Fruit fly (Drosophila melanogaster) S2 (cell line): ENCODE data around the gene CG14854.

Source experiments
- CG8478 ChIP-seq: fragments of >200 bp; optimal IDR thresholded peaks from 2 replicates; lab custom pipeline; 2018
- CTCF ChIP-seq, 2 experiments: fragments of >200 bp; optimal IDR thresholded peaks; 2 replicates each; lab custom pipeline; 2018

CG14854 gene

dm6 chr3R:14559954-14560353 lies at the start of gene CG14854:
CG14854 (minus strand) TSS chr3R:14560054.
- TF ChIP-seq CG8478 (no peak), CTCF (optimal IDR thresholded peaks at IDR 0.05; lab: Kevin White, UChicago) (no peak)

- TF ChIP-seq CG8478 (no peak), CTCF (optimal IDR thresholded peaks at IDR 0.05; lab: Kevin White, UChicago) (no peak)
These were observed 49.2 kb upstream of the CG14854 start, which contains the start of gene CG14853 for dm6 chr3R:14608892-14609692. CG14853 (plus strand) TSS chr3R:14609642.

DNA sequence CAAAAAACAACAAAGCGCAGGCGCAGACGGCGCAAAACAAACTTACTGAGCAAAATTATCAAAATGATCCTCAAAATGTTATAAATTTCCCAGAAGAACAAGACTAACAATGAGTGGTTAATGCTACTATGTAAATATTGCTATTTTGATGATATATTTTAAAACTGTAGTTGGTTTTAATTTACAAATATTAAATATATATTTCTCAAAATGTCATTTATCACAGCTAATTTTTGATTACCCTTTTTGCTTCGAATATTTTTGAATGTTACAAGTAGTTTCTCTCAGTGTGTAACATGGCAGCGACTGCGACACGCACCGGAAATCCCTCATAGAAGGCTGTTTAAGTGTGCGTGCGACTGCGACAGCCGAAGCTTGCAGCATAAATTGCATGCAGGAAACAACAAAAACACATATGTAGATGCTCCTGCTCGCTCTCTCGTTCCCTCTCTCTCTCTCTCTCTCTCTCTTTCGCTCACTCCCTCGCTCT lies 38.1 kb upstream of the CG14854 start:
- TF ChIP-seq CG8478 (no peak), CTCF (optimal IDR thresholded peaks at IDR 0.05; lab: Kevin White, UChicago) (no peak)

dm6 chr3R:14590753-14591535 lies 31.1 kb upstream of the CG14854 start:
- TF ChIP-seq CG8478 (no peak), CTCF (optimal IDR thresholded peaks at IDR 0.05; lab: Kevin White, UChicago) (no peak)

DNA sequence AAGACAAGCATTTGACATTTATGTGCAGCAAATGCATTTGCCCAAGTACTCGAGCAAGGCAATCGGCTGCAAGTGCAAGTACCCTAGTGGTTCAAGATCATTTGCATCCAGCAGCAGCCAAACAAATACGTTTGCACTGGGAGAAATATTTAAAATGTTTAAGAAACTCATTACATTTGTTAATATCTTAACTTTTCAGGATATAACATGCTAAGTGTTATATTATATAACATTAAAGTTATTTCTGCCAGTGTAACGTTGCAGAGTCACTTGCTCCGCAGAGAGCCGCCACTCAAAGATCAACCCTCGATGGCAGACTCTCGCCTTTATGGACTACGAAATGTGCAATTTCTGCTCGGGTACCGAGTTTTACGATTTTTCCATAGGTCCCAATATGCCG lies 29.6 kb upstream of the CG14854 start:
- TF ChIP-seq CTCF (optimal IDR thresholded peaks at IDR 0.05; lab: Kevin White, UChicago) = no peak
- TF ChIP-seq CG8478 = no peak

- TF ChIP-seq CG8478 = no peak
- no peak for TF ChIP-seq CTCF (optimal IDR thresholded peaks at IDR 0.05; lab: Kevin White, UChicago)
These were observed 26.9 kb upstream of the CG14854 start for dm6 chr3R:14586480-14587443.

DNA sequence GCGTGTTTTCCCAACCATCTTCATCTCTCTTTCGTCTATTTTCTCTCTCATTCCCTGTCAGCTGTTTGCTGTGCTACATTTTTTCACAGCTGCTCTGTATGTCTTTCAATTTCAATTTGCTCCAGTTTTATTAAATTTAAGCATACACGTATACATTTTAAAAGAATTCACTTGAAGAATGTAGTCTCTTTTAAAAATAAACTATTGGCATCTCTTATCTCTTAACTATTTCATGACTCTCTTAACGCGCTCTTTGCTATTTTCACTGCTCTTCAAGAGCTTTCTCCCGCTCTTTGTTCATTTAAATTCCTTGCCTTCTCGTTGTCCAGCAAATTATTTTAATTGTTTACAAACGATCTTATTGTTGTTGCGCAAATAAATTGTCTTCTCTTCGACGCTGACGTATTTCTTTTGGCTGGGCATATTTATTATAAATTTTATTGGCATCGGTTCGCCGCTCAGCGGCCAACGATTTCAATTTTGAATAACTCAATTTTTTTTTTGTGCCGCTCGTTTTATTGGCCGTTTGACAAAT lies 20.3 kb upstream of the CG14854 start:
- TF ChIP-seq CTCF (optimal IDR thresholded peaks at IDR 0.05; lab: Kevin White, UChicago) (no peak), CG8478 (no peak)

- TF ChIP-seq CG8478 (no peak), CTCF (optimal IDR thresholded peaks at IDR 0.05; lab: Kevin White, UChicago) (no peak)
These were observed 18.1 kb upstream of the CG14854 start for dm6 chr3R:14577803-14578493.

dm6 chr3R:14576692-14577646 lies 17.1 kb upstream of the CG14854 start, which contains the start of gene stumps:
stumps (plus strand) TSS chr3R:14577217.
- peak; percentile 76 to 81 for TF ChIP-seq CTCF (optimal IDR thresholded peaks at IDR 0.05; lab: Kevin White, UChicago)
- TF ChIP-seq CG8478 = no peak

dm6 chr3R:14576511-14576691 lies 16.5 kb upstream of the CG14854 start, which contains the start of gene CG44094:
CG44094 (minus strand) TSS chr3R:14576611.
- TF ChIP-seq CG8478 = no peak
- no peak for TF ChIP-seq CTCF (optimal IDR thresholded peaks at IDR 0.05; lab: Kevin White, UChicago)

- TF ChIP-seq CTCF (optimal IDR thresholded peaks at IDR 0.05; lab: Kevin White, UChicago) = peak; percentile 39 to 64
- no peak for TF ChIP-seq CG8478
These were observed 15.9 kb upstream of the CG14854 start, which contains the start of gene CG7987 for dm6 chr3R:14575718-14576187. CG7987 (minus strand) TSS chr3R:14575887.

DNA sequence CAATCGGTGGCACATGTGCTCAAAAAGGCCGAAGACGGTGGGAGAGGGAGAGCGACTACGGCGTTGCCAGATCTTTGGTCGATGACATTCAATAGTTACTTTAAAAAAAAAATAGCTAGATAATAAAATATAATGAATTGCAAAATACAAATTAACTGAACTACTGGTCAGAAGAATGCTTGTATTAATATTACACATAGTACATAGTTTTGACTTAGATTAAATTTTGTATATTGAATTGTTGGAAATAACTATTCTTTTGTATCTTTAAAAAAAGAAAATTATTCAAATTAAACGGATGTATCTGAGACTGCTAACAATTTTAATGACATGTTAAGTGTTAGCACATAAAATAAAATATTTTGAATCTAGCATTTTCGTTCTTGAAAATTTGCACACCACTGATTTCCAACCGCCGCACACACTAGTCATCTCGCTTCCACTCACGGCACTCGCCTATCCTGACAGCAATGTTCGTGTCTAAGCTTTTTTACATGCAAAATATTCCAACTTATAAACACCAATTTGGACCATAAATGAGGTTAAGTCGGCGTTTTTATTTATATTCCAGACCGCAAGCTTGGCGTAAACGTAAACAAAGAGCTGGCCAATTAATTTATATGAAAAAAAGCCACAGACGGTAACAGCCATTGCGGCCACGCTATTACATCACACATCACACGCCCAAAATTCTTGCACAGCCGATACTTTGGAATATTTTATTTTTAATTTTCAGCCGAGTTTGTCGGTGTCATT lies 15.3 kb upstream of the CG14854 start:
- TF ChIP-seq CTCF (optimal IDR thresholded peaks at IDR 0.05; lab: Kevin White, UChicago) = no peak
- TF ChIP-seq CG8478 = no peak
